Worm (Caenorhabditis elegans) whole organism, dauer: Measurements from ENCODE around the gene C18D11.3.

ENCODE experiments used
- unc-62 ChIP-seq: sonication (generic microtip); optimal IDR thresholded peaks from 2 replicates; lab custom pipeline; 2017; ENCODE audit warnings: missing biosample characterization, missing genetic modification reagents, missing genetic modification characterization

C18D11.3 gene

DNA sequence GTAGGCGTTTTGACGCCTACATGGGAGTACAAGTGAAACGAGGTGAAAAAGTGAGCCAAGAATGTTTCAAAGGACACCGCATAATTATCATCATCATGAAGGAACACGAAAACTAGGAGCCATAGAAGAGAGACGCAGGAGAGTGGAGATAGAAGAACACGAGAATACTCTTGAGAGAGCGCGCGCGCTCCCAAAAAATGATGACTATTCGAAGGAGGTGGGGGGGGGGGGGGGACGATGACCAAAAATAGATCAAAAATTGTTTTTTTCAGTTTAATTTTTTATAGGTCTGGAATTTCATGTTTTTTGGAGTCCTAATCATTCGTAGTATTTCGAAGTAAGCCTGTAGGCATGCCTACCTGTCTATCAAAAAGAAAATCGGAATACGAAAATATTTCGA is 13.5 kb downstream of the C18D11.3 start:
- TF ChIP-seq unc-62 = no peak

DNA sequence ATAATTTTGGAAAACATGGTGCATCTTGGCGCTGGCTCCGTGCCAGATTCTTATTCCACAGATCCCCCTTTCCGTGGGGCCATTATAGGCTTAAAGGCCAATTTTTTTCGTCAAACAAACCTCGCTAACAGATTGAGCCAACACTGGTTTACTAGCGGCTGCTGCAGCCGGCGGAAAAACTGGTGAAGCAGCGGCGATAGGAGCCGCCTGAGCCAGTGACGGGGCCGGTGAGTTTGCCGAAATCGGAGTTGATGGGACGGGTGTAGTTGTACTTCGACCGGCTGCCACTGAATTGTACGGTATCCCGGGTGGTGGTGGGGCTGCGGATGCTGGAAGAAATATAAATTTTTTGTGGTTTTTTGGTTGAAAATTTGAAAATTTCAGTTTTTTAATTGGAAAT is 18.5 kb downstream of the C18D11.3 start:
- no peak for TF ChIP-seq unc-62

DNA sequence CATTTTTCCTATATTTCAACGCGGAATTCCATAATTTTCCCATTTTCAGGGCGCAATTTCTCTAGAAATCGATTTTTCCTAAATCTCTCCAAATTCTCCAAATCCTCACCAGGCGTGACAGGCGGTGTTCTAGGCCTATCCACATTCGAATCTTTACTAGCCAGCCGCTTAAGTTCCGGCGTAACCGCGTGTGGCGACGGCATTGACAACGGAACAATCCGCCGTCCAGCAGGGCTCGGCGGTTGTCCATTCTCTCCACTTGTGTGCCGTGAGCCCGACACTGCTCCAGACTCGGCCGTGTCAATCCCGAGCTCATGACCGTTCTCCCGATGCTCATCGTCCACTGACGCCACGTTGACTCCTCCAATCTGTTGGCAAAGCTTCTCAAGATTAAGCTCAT is 19.8 kb downstream of the C18D11.3 start:
- TF ChIP-seq unc-62 = no peak

ce11 chrIII:11846365-11846764 is 23.1 kb downstream of the C18D11.3 start, which contains the start of gene ntl-3:
Gene ntl-3, minus strand, starts transcription at chrIII:11846465.
- TF ChIP-seq unc-62 = no peak

- TF ChIP-seq unc-62 = no peak
These were observed 23.8 kb downstream of the C18D11.3 start for ce11 chrIII:11847014-11847413.

ce11 chrIII:11847658-11848202 is 24.5 kb downstream of the C18D11.3 start, which contains the start of gene mif-1:
Gene mif-1, plus strand, starts transcription at chrIII:11848152.
- TF ChIP-seq unc-62 = no peak

DNA sequence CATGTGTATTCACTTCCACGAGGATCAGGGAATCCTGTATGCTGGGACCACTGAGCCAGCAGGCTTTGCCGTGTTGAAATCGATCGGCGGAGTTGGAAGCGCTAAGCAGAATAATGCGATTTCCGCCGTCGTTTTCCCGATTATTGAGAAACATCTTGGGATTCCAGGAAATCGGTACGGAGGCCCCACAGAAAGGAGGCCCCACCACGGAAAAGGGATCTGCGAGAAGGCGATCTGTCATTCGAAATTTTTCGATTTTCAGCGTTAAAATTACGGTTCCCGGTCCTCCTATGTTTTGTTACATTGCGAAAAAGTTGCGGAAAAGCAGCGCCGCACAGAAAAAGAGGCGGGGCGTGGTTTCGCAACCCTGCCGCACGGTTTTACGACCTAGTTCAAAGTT is 25.1 kb downstream of the C18D11.3 start:
- no peak for TF ChIP-seq unc-62

DNA sequence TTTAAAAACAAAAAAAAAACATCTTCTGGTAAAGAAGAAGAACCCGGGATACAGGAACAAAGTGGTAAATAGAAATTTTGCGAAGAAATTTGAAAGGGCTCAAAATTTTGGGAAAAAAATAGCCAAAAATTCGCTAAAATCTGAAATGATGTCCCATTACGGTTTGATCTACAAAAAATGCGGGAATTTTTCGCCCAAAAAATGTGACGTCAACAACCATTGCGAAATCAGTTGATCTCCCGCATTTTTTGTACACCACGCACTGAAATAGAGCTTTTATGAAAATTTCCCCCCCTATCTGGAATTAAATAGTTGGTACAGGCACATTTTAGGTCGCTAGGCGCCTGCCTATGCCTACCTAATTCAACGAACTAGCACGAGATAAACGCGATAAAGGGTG is 26.3 kb downstream of the C18D11.3 start:
- TF ChIP-seq unc-62 = no peak

- TF ChIP-seq unc-62 = no peak
These were observed 30.3 kb downstream of the C18D11.3 start for ce11 chrIII:11853533-11853932.

DNA sequence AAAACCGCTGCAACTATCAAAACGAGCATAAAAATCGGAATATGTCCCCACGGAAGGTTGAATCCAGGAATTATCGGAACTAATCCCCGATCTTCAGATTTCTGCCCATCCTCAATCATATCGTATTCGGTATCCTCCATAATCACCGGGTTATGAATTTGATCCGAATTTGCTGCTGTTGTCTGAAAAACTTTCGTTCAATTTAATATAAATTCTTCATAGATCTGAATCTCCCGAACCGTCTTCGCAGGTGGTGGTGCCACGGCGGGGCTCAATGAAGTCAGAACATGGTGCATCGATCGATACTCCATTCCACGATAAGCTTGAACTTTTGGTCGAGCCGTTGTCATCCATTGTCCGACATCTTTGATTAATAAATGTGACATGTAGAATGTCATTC is 33.6 kb downstream of the C18D11.3 start:
- TF ChIP-seq unc-62 = no peak

- no peak for TF ChIP-seq unc-62
These were observed 37.9 kb downstream of the C18D11.3 start for ce11 chrIII:11861123-11861522.

- TF ChIP-seq unc-62 = no peak
These were observed 38.9 kb downstream of the C18D11.3 start, which contains the start of gene Y56A3A.2 for ce11 chrIII:11862149-11862548. Gene Y56A3A.2, minus strand, starts transcription at chrIII:11862249.

DNA sequence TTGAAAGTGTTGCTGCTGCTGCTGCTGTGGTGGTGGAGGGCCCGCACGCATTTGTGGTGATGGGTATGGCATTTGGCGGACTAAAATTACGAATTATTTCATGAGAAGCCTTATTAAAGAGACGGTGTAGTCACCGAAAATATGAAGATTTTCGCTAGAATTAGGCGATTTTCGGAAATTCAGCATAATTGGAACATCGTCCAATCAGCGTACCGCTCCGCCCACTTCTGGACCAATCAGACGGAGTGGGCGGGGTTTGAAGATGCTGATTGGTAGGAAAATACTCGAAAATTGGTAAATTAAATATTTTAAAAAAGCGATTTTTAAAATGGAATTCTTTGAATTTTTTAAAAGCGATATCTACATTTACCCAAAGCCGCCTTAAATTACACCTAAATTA is 42.9 kb downstream of the C18D11.3 start:
- TF ChIP-seq unc-62 = no peak

ce11 chrIII:11869231-11869912 is 46.1 kb downstream of the C18D11.3 start, which contains the start of gene taf-12:
Gene taf-12, minus strand, starts transcription at chrIII:11869281.
- TF ChIP-seq unc-62 = no peak

- no peak for TF ChIP-seq unc-62
These were observed 46.8 kb downstream of the C18D11.3 start for ce11 chrIII:11870009-11870408.

DNA sequence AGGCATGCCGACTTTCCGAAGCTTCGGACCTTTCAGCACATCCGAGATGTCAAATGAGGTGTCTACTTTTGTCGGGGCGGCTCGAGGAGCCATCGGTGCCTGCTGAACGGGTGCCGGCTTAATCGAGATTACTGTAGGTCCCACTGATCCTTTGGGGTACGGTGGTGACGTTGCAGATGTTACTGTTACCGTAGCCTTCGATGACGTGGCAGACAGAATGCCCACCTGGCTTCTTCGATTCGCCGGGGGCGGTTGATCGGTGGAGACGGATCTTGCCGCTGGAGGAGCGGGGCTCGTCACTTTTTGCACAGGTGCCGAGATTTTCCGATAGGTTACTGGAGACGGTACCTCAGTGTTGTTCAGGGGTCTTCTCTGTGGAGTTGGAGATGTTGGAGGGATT is 48.4 kb downstream of the C18D11.3 start:
- TF ChIP-seq unc-62 = no peak

DNA sequence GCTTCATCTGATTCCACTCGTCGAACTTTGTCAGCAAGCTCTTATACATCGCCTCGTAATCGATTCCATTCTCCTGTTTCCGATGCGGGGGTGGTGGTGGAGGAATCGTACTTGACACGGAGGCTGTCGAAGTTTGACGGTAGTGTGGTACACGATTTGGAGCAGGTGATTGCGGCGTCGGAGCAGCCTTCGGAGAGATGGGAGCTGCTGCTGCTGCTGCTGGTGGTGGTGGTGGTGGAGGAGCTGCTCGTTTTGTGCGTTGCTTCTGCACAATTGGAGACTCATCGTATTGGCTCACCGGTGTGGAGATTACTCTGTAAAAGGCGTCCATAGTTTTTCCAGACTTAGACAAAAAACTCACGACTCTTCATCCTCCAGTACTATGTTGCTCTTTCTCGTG is 51.0 kb downstream of the C18D11.3 start:
- TF ChIP-seq unc-62 = no peak
